Fruit fly (Drosophila melanogaster): Measurements from ENCODE around the gene CG14823.

The CG14823 gene

DNA sequence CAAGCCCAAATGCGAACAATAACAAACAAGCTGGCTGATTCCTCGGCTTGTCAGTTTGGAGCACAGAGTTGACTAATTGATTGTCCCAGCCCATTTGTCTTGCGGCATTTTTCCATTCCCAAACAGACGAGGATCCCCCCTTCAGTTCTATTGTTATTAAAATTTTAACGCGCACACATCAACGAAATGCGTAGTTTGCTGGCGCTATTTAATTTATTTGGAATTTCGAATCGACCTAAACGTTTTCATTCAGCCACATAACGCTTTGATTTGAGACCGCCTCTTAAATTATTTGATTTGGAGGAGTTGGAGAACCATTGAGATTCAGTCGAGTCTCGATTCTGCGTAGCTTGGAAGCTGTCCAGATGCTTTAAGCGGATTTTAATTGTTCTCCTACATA lies 49.8 kb downstream of the CG14823 start (continued):
- TF ChIP-seq lov (optimal IDR thresholded peaks at IDR 0.05), result no peak
- TF ChIP-seq lov (GFP tag; IDR thresholded peaks at IDR 0.05), result no peak
- TF ChIP-seq chinmo (GFP tag; IDR thresholded peaks at IDR 0.05; ENCODE audit: partially characterized antibody), result 0 out of 4 replicates have a peak, but pooled peaks have one; percentile 48

All from whole organism, embryonic.